Fruit fly (Drosophila melanogaster): ENCODE results near the gene Pgant6.

- TF ChIP-seq Camta (GFP tag; optimal IDR thresholded peaks at IDR 0.05) = no peak
- no peak for TF ChIP-seq B-H2 (GFP tag; optimal IDR thresholded peaks at IDR 0.05)
- TF ChIP-seq Lhr (GFP tag; optimal IDR thresholded peaks at IDR 0.05) = no peak
- no peak for TF ChIP-seq CG9437 (GFP tag; optimal IDR thresholded peaks at IDR 0.05)
- no peak for TF ChIP-seq CG31388 (GFP tag; optimal IDR thresholded peaks at IDR 0.05)
- no peak for TF ChIP-seq scrt (GFP tag; optimal IDR thresholded peaks at IDR 0.05)
Observed at dm6 chr3L:2831729-2832128, 49.7 kb downstream of the Pgant6 start.

All from whole organism, embryonic.